Worm (Caenorhabditis elegans) whole organism, late embryonic: ENCODE measurements around the gene F49C5.12.
A peak's percentile ranks its signal among the peaks of the same experiment; 100 is the strongest.

Experiments
- C08G9.2 ChIP-seq: sonication (generic microtip); optimal IDR thresholded peaks from 2 replicates; lab custom pipeline; 2016; ENCODE audit warnings: mild to moderate bottlenecking, missing genetic modification characterization, moderate library complexity, missing compliant biosample characterization
- F13H6.1 ChIP-seq: sonication (generic microtip); optimal IDR thresholded peaks from 2 replicates; lab custom pipeline; 2016; ENCODE audit warnings: missing genetic modification characterization, missing compliant biosample characterization
- K09A11.1 ChIP-seq: sonication (generic microtip); optimal IDR thresholded peaks from 2 replicates; lab custom pipeline; 2017; ENCODE audit warnings: antibody characterized with exemption, mild to moderate bottlenecking, missing genetic modification characterization, missing compliant biosample characterization; ENCODE audit not compliant: insufficient read depth
- ahr-1 ChIP-seq: sonication (generic microtip); optimal IDR thresholded peaks from 2 replicates; lab custom pipeline; 2016; ENCODE audit warnings: missing genetic modification characterization, missing compliant biosample characterization
- ama-1 ChIP-seq: fragments of 150-350 bp; optimal IDR thresholded peaks from 2 replicates; lab custom pipeline; 2014
- ceh-18 ChIP-seq: sonication (generic microtip); optimal IDR thresholded peaks from 2 replicates; lab custom pipeline; 2016; ENCODE audit warnings: missing genetic modification characterization, missing compliant biosample characterization
- ceh-2 ChIP-seq: sonication (generic microtip); optimal IDR thresholded peaks from 2 replicates; lab custom pipeline; 2016; ENCODE audit warnings: missing genotype, missing genetic modification characterization, missing compliant biosample characterization
- ceh-24 ChIP-seq: sonication (generic microtip); optimal IDR thresholded peaks from 2 replicates; lab custom pipeline; 2016; ENCODE audit warnings: mild to moderate bottlenecking, missing genetic modification characterization, missing compliant biosample characterization
- ceh-30 ChIP-seq: fragments of 150-350 bp; optimal IDR thresholded peaks from 2 replicates; lab custom pipeline; 2014; ENCODE audit warnings: missing biosample characterization, missing genetic modification characterization
- ceh-31 ChIP-seq: sonication (generic microtip); optimal IDR thresholded peaks from 2 replicates; lab custom pipeline; 2016; ENCODE audit warnings: missing genetic modification characterization, missing compliant biosample characterization
- ceh-48 ChIP-seq: sonication (generic microtip); optimal IDR thresholded peaks from 2 replicates; lab custom pipeline; 2016; ENCODE audit warnings: missing genetic modification characterization, inconsistent platforms, missing compliant biosample characterization
- ceh-6 ChIP-seq: fragments of 200-800 bp; sonication (Bioruptor generic); optimal IDR thresholded peaks from 2 replicates; lab custom pipeline; 2018; ENCODE audit warnings: mild to moderate bottlenecking, missing genetic modification characterization, missing compliant biosample characterization
- ceh-9 ChIP-seq: sonication (generic microtip); optimal IDR thresholded peaks from 2 replicates; lab custom pipeline; 2016; ENCODE audit warnings: mild to moderate bottlenecking, missing genetic modification characterization, inconsistent platforms, missing compliant biosample characterization
- dve-1 ChIP-seq: sonication (generic microtip); optimal IDR thresholded peaks from 2 replicates; lab custom pipeline; 2017; ENCODE audit warnings: antibody characterized with exemption, mild to moderate bottlenecking, missing genetic modification characterization, missing compliant biosample characterization
- elt-2 ChIP-seq: sonication (generic microtip); optimal IDR thresholded peaks from 2 replicates; lab custom pipeline; 2016; ENCODE audit warnings: missing genetic modification reagents, missing genetic modification characterization, missing compliant biosample characterization
- eyg-1 ChIP-seq: sonication (generic microtip); optimal IDR thresholded peaks from 2 replicates; lab custom pipeline; 2016; ENCODE audit warnings: missing genotype, missing genetic modification characterization, missing compliant biosample characterization
- fax-1 ChIP-seq: sonication (generic microtip); optimal IDR thresholded peaks from 2 replicates; lab custom pipeline; 2016; ENCODE audit warnings: missing genotype, missing genetic modification characterization, missing compliant biosample characterization
- fkh-10 ChIP-seq: fragments of 150-350 bp; optimal IDR thresholded peaks from 2 replicates; lab custom pipeline; 2014; ENCODE audit warnings: missing biosample characterization, missing genetic modification reagents, missing genetic modification characterization
- fkh-6 ChIP-seq: sonication (generic microtip); optimal IDR thresholded peaks from 2 replicates; lab custom pipeline; 2016; ENCODE audit warnings: missing genetic modification characterization, missing compliant biosample characterization
- gmeb-2 ChIP-seq: sonication (generic microtip); optimal IDR thresholded peaks from 2 replicates; lab custom pipeline; 2016; ENCODE audit warnings: missing genetic modification characterization, inconsistent platforms, missing compliant biosample characterization
- hlh-15 ChIP-seq: sonication (generic microtip); optimal IDR thresholded peaks from 2 replicates; lab custom pipeline; 2016; ENCODE audit warnings: missing genetic modification characterization, missing compliant biosample characterization
- hlh-6 ChIP-seq: sonication (generic microtip); optimal IDR thresholded peaks from 2 replicates; lab custom pipeline; 2016; ENCODE audit warnings: missing genotype, missing genetic modification characterization, missing compliant biosample characterization
- hlh-8 ChIP-seq: sonication (generic microtip); optimal IDR thresholded peaks from 2 replicates; lab custom pipeline; 2016; ENCODE audit warnings: missing genotype, missing genetic modification characterization, missing compliant biosample characterization
- madf-2 ChIP-seq: sonication (generic microtip); optimal IDR thresholded peaks from 2 replicates; lab custom pipeline; 2017; ENCODE audit warnings: missing genetic modification characterization, missing compliant biosample characterization
- nhr-11 ChIP-seq: fragments of 150-350 bp; optimal IDR thresholded peaks from 2 replicates; lab custom pipeline; 2014; ENCODE audit warnings: missing biosample characterization, missing genetic modification characterization
- nhr-232 ChIP-seq: sonication (generic microtip); optimal IDR thresholded peaks from 2 replicates; lab custom pipeline; 2016; ENCODE audit warnings: missing genetic modification characterization, missing compliant biosample characterization
- pag-3 ChIP-seq: sonication (generic microtip); optimal IDR thresholded peaks from 2 replicates; lab custom pipeline; 2016; ENCODE audit warnings: missing compliant biosample characterization, missing genetic modification characterization, borderline replicate concordance
- pax-1 ChIP-seq: fragments of 150-350 bp; optimal IDR thresholded peaks from 2 replicates; lab custom pipeline; 2014; ENCODE audit warnings: missing biosample characterization, missing genetic modification characterization
- pha-2 ChIP-seq: sonication (generic microtip); optimal IDR thresholded peaks from 2 replicates; lab custom pipeline; 2017; ENCODE audit warnings: mild to moderate bottlenecking, missing genetic modification characterization, missing compliant biosample characterization
- pha-4 ChIP-seq: fragments of 150-350 bp; optimal IDR thresholded peaks from 2 replicates; lab custom pipeline; 2018; ENCODE audit warnings: missing biosample characterization, missing genetic modification reagents, missing genetic modification characterization
- pqm-1 ChIP-seq: sonication (generic microtip); optimal IDR thresholded peaks from 2 replicates; lab custom pipeline; 2016; ENCODE audit warnings: missing genetic modification characterization, missing compliant biosample characterization
- pros-1 ChIP-seq: fragments of 150-350 bp; optimal IDR thresholded peaks from 2 replicates; lab custom pipeline; 2014; ENCODE audit warnings: missing biosample characterization, missing genetic modification reagents, missing genetic modification characterization
- ref-2 ChIP-seq: sonication (generic microtip); optimal IDR thresholded peaks from 2 replicates; lab custom pipeline; 2016; ENCODE audit warnings: missing genetic modification characterization, missing compliant biosample characterization
- sox-2 ChIP-seq: fragments of 200-800 bp; sonication (Bioruptor generic); IDR thresholded peaks from 2 replicates; pipeline ENCODE4 v1.3.6; 2022; ENCODE audit warnings: missing genetic modification reagents, missing genetic modification characterization, missing compliant biosample characterization
- sox-4 ChIP-seq: sonication (generic microtip); optimal IDR thresholded peaks from 2 replicates; lab custom pipeline; 2017; ENCODE audit warnings: mild to moderate bottlenecking, missing genetic modification characterization, inconsistent platforms, missing compliant biosample characterization
- syd-9 ChIP-seq: sonication (generic microtip); optimal IDR thresholded peaks from 2 replicates; lab custom pipeline; 2016; ENCODE audit warnings: mild to moderate bottlenecking, missing genetic modification characterization, moderate library complexity, missing compliant biosample characterization
- ttx-3 ChIP-seq: sonication (generic microtip); optimal IDR thresholded peaks from 2 replicates; lab custom pipeline; 2016; ENCODE audit warnings: missing genetic modification reagents, missing genetic modification characterization, missing compliant biosample characterization
- unc-42 ChIP-seq: sonication (generic microtip); optimal IDR thresholded peaks from 2 replicates; lab custom pipeline; 2016; ENCODE audit warnings: missing genotype, missing genetic modification characterization, missing compliant biosample characterization
- unc-55 ChIP-seq: sonication (generic microtip); optimal IDR thresholded peaks from 2 replicates; lab custom pipeline; 2017; ENCODE audit warnings: missing biosample characterization, missing genetic modification reagents, missing genetic modification characterization
- unc-86 ChIP-seq: sonication (generic microtip); optimal IDR thresholded peaks from 2 replicates; lab custom pipeline; 2016; ENCODE audit warnings: missing genetic modification characterization, missing compliant biosample characterization
- zip-5 ChIP-seq: sonication (generic microtip); optimal IDR thresholded peaks from 2 replicates; lab custom pipeline; 2016; ENCODE audit warnings: missing genetic modification characterization, missing compliant biosample characterization

The F49C5.12 gene

DNA sequence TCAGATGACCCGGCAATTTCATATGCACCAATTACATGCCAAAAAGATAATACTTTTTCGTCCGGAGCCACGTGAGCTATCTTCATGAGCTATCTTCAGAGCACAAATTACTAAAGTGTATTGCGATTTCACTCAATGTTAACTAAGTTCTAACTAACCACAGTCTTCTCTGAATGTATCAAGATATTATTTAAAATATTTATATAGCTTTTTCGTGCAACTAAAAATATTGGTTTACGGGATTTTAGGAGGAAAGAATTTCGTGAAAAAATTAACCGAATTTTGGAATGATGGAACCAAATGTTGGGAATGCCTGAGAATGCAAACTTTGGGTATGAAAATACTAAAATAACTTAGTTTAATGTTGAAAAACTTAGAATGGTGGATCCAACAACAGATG lies 12.6 kb downstream of the F49C5.12 start, which contains the start of gene F49C5.16:
Gene F49C5.16 (plus strand): TSS at position 301 of the 400 bp plus-strand sequence.
- TF ChIP-seq pha-2 (tag; lab: Kevin White, UChicago), result no peak
- no peak for TF ChIP-seq unc-55
- no peak for TF ChIP-seq pax-1 (tag; lab: Kevin White, UChicago)
- TF ChIP-seq unc-86 (tag; lab: Kevin White, UChicago), result no peak
- no peak for TF ChIP-seq nhr-11
- TF ChIP-seq ceh-18, result no peak
- TF ChIP-seq ref-2 (tag; lab: Kevin White, UChicago), result no peak
- no peak for TF ChIP-seq ceh-31 (tag; lab: Kevin White, UChicago)
- TF ChIP-seq nhr-232 (tag; lab: Kevin White, UChicago), result no peak
- TF ChIP-seq ceh-2 (tag; lab: Kevin White, UChicago), result no peak
- TF ChIP-seq ceh-30 (tag; lab: Kevin White, UChicago), result no peak
- no peak for TF ChIP-seq pros-1
- no peak for TF ChIP-seq ceh-48
- TF ChIP-seq K09A11.1 (tag; lab: Kevin White, UChicago), result no peak
- TF ChIP-seq ceh-24, result no peak
- no peak for TF ChIP-seq pha-4 (tag; lab: Kevin White, UChicago)
- TF ChIP-seq dve-1 (tag; lab: Kevin White, UChicago), result no peak

DNA sequence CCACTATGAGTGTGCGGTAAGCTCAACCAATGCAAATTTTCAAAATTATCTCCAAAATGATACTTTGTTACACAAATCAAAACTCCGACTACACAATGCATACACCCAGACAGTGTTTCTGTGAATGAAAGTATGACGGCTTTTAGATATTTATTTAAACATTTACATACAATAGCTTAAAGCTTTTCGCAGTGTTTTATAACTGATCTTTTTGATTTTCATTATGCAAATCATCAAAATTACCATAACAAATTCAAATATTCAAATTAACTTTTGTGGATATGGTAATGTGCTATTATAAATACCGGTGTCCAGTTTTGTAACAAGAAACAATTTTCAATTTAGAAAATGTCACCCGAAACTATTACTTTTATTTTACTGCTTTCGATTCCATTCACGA lies 13.7 kb downstream of the F49C5.12 start, which contains the start of the genes F49C5.5 and F49C5.10:
Gene F49C5.5 (minus strand): TSS at position 101 of the 400 bp plus-strand sequence.
Gene F49C5.10 (plus strand): TSS at position 344 of the 400 bp plus-strand sequence.
- TF ChIP-seq fax-1 (tag; lab: Kevin White, UChicago) (no peak), pha-2 (tag; lab: Kevin White, UChicago) (no peak), hlh-15 (tag; lab: Kevin White, UChicago) (no peak), syd-9 (tag; lab: Kevin White, UChicago) (no peak), hlh-8 (no peak), hlh-6 (tag; lab: Kevin White, UChicago) (no peak)

DNA sequence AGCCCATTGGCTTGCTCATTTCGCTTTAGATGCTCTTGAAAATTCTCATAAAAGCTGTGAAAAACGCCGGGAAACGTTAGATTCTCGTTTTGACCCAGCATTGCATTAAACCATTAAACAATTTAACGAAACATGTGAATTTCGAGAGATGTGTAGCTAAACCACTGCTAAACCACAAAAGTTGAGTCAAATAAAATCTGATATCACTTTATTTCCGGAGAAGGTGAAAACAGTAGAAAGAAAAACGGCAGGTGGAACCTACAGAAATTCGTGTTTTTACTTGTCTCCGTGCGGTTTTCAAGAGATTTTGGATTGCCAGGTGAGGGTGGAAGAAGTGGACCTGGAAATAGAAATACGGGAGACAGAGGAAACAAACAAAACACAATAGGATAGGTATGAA lies 15.6 kb downstream of the F49C5.12 start, which contains the start of gene F49C5.9:
Gene F49C5.9 (minus strand): TSS at position 101 of the 400 bp plus-strand sequence.
- TF ChIP-seq pag-3 (tag; lab: Kevin White, UChicago), result no peak
- TF ChIP-seq ahr-1 (tag; lab: Kevin White, UChicago), result no peak
- TF ChIP-seq sox-2 (GFP tag; lab: Robert Waterston, UW), result no peak
- no peak for TF ChIP-seq ceh-9
- no peak for TF ChIP-seq unc-86 (tag; lab: Kevin White, UChicago)
- TF ChIP-seq syd-9 (tag; lab: Kevin White, UChicago), result no peak
- no peak for TF ChIP-seq unc-42
- TF ChIP-seq ceh-2 (tag; lab: Kevin White, UChicago), result no peak

ce11 chrII:12542594-12542997 lies 17.5 kb downstream of the F49C5.12 start:
- TF ChIP-seq syd-9 (tag; lab: Kevin White, UChicago) (no peak), fkh-10 (GFP tag; lab: Kevin White, UChicago) (no peak), elt-2 (peak; percentile 89), F13H6.1 (no peak), pqm-1 (tag; lab: Kevin White, UChicago) (no peak)

ce11 chrII:12541670-12542080 lies 18.4 kb downstream of the F49C5.12 start:
- peak; percentile 26 for TF ChIP-seq elt-2

- no peak for TF ChIP-seq ceh-31 (tag; lab: Kevin White, UChicago)
- TF ChIP-seq madf-2 (tag; lab: Kevin White, UChicago), result no peak
- TF ChIP-seq ref-2 (tag; lab: Kevin White, UChicago), result no peak
- TF ChIP-seq C08G9.2 (tag; lab: Kevin White, UChicago), result no peak
- no peak for TF ChIP-seq unc-42
- TF ChIP-seq ttx-3, result no peak
- TF ChIP-seq gmeb-2 (tag; lab: Kevin White, UChicago), result no peak
- TF ChIP-seq ama-1, result no peak
- TF ChIP-seq fkh-6 (tag; lab: Kevin White, UChicago), result no peak
- TF ChIP-seq pax-1 (tag; lab: Kevin White, UChicago), result no peak
- TF ChIP-seq eyg-1 (tag; lab: Kevin White, UChicago), result no peak
- no peak for TF ChIP-seq dve-1 (tag; lab: Kevin White, UChicago)
- TF ChIP-seq ceh-6 (GFP tag; lab: Kevin White, UChicago), result no peak
- no peak for TF ChIP-seq fax-1 (tag; lab: Kevin White, UChicago)
- no peak for TF ChIP-seq zip-5 (tag; lab: Kevin White, UChicago)
- TF ChIP-seq pag-3 (tag; lab: Kevin White, UChicago), result no peak
- no peak for TF ChIP-seq sox-4 (tag; lab: Kevin White, UChicago)
Observed at ce11 chrII:12539395-12539794, 20.7 kb downstream of the F49C5.12 start.
